Fruit fly (Drosophila melanogaster) whole organism, adult: Measurements from ENCODE around the gene CG33795.

Source experiments
- CG11617 ChIP-seq: fragments of 200-800 bp; sonication (Bioruptor generic); optimal IDR thresholded peaks from 2 replicates; lab custom pipeline; 2017; ENCODE audit warnings: mild to moderate bottlenecking, missing biosample characterization, missing genetic modification reagents, missing genetic modification characterization
- CG12768 ChIP-seq: fragments of 200-800 bp; sonication (Bioruptor generic); optimal IDR thresholded peaks from 2 replicates; lab custom pipeline; 2017; ENCODE audit warnings: missing biosample characterization, missing genetic modification characterization, mild to moderate bottlenecking, moderate library complexity, missing genetic modification reagents
- CG14711 ChIP-seq: fragments of 200-800 bp; sonication (Bioruptor generic); optimal IDR thresholded peaks from 2 replicates; lab custom pipeline; 2018; ENCODE audit warnings: missing biosample characterization, mild to moderate bottlenecking, missing genetic modification characterization, moderate library complexity
- CG1620 ChIP-seq: fragments of 200-800 bp; sonication (Bioruptor generic); optimal IDR thresholded peaks from 2 replicates; lab custom pipeline; 2016; ENCODE audit warnings: missing biosample characterization, missing genetic modification characterization
- CG33017 ChIP-seq: fragments of 200-800 bp; sonication (Bioruptor generic); optimal IDR thresholded peaks from 2 replicates; lab custom pipeline; 2018; ENCODE audit warnings: missing biosample characterization, mild to moderate bottlenecking, missing genetic modification characterization, moderate library complexity
- CG5204 ChIP-seq: fragments of 200-800 bp; sonication (Bioruptor generic); optimal IDR thresholded peaks from 2 replicates; lab custom pipeline; 2016; ENCODE audit warnings: missing biosample characterization, missing genetic modification characterization
- CG7045 ChIP-seq: fragments of 200-800 bp; sonication (Bioruptor generic); optimal IDR thresholded peaks from 2 replicates; lab custom pipeline; 2017; ENCODE audit warnings: missing biosample characterization, mild to moderate bottlenecking, missing genetic modification characterization
- CG7101 ChIP-seq: fragments of 200-800 bp; sonication (Bioruptor generic); optimal IDR thresholded peaks from 2 replicates; lab custom pipeline; 2018; ENCODE audit warnings: missing biosample characterization, mild to moderate bottlenecking, missing genetic modification characterization, moderate library complexity
- Clk ChIP-seq: fragments of 200-800 bp; sonication (Bioruptor generic); optimal IDR thresholded peaks from 2 replicates; lab custom pipeline; 2017; ENCODE audit warnings: missing biosample characterization, missing genetic modification characterization
- Crg-1 ChIP-seq: fragments of 200-800 bp; sonication (Bioruptor generic); optimal IDR thresholded peaks from 2 replicates; lab custom pipeline; 2016; ENCODE audit warnings: missing biosample characterization, missing genetic modification characterization
- Hr96 ChIP-seq: fragments of 200-800 bp; sonication (Bioruptor generic); optimal IDR thresholded peaks from 2 replicates; lab custom pipeline; 2016; ENCODE audit warnings: missing biosample characterization, missing genetic modification characterization
- Mnt ChIP-seq: fragments of 200-800 bp; sonication (Bioruptor generic); optimal IDR thresholded peaks from 2 replicates; lab custom pipeline; 2016; ENCODE audit warnings: missing biosample characterization, mild to moderate bottlenecking, missing genetic modification characterization
- bab1 ChIP-seq: fragments of 200-800 bp; sonication (Bioruptor generic); optimal IDR thresholded peaks from 3 replicates; lab custom pipeline; 2019; ENCODE audit warnings: missing biosample characterization, mild to moderate bottlenecking, missing genetic modification characterization, moderate library complexity
- cic ChIP-seq: fragments of 200-800 bp; sonication (Bioruptor generic); optimal IDR thresholded peaks from 2 replicates; lab custom pipeline; 2017; ENCODE audit warnings: missing biosample characterization, mild to moderate bottlenecking, missing genetic modification characterization, moderate library complexity
- cnc ChIP-seq, 2 experiments: fragments of >200 bp; optimal IDR thresholded peaks; 2 replicates each; lab custom pipeline; 2017
- kay ChIP-seq: fragments of 200-800 bp; sonication (Bioruptor generic); peaks from one replicate; lab custom pipeline; 2016; ENCODE audit warnings: missing biosample characterization, missing genetic modification characterization, borderline replicate concordance
- ovo ChIP-seq: fragments of 200-800 bp; sonication (Bioruptor generic); optimal IDR thresholded peaks from 2 replicates; lab custom pipeline; 2016; ENCODE audit warnings: missing biosample characterization, missing genetic modification characterization
- pad ChIP-seq: fragments of 200-800 bp; sonication (Bioruptor generic); optimal IDR thresholded peaks from 3 replicates; lab custom pipeline; 2017; ENCODE audit warnings: missing biosample characterization, missing genetic modification characterization, mild to moderate bottlenecking, moderate library complexity, missing genetic modification reagents
- tj ChIP-seq: fragments of 200-800 bp; sonication (Bioruptor generic); optimal IDR thresholded peaks from 3 replicates; lab custom pipeline; 2017; ENCODE audit warnings: missing biosample characterization, mild to moderate bottlenecking, missing genetic modification characterization, moderate library complexity
- toe ChIP-seq: fragments of 200-800 bp; sonication (Bioruptor generic); optimal IDR thresholded peaks from 2 replicates; lab custom pipeline; 2016; ENCODE audit warnings: missing biosample characterization, missing genetic modification characterization

CG33795 gene

dm6 chr3L:16196588-16197183 is 25.5 kb upstream of the CG33795 start:
- TF ChIP-seq tj (no peak), Clk (no peak), ovo (no peak), CG5204 (GFP tag; lab: Kevin White, UChicago) (no peak), CG1620 (GFP tag; lab: Kevin White, UChicago) (no peak)

- no peak for TF ChIP-seq ovo
Observed at dm6 chr3L:16195476-16195958, 24.3 kb upstream of the CG33795 start.

dm6 chr3L:16193851-16194709 is 22.9 kb upstream of the CG33795 start:
- TF ChIP-seq Hr96 (GFP tag; lab: Kevin White, UChicago) (peak; percentile 8), CG12768 (peak; percentile 26), Mnt (GFP tag; lab: Kevin White, UChicago) (peak; percentile 24), cnc (optimal IDR thresholded peaks at IDR 0.05; lab: Kevin White, UChicago) (no peak), cic (peak; percentile 49)

dm6 chr3L:16192561-16193355 is 21.6 kb upstream of the CG33795 start:
- no peak for TF ChIP-seq cnc (optimal IDR thresholded peaks at IDR 0.05; lab: Kevin White, UChicago)

dm6 chr3L:16190885-16191284 is 19.7 kb upstream of the CG33795 start:
- TF ChIP-seq Clk (no peak), ovo (peak; percentile 36), kay (peak; percentile 86), Hr96 (GFP tag; lab: Kevin White, UChicago) (peak; percentile 5), toe (GFP tag; lab: Kevin White, UChicago) (peak; percentile 11), CG1620 (GFP tag; lab: Kevin White, UChicago) (no peak), Mnt (GFP tag; lab: Kevin White, UChicago) (peak; percentile 41), CG7101 (tag; lab: Kevin White, UChicago) (peak; percentile 34), pad (peak; percentile 10), CG14711 (tag; lab: Kevin White, UChicago) (no peak), CG33017 (tag; lab: Kevin White, UChicago) (peak; percentile 14), cic (peak; percentile 26), tj (no peak), bab1 (GFP tag; lab: Kevin White, UChicago) (no peak), Crg-1 (GFP tag; lab: Kevin White, UChicago) (no peak), CG11617 (GFP tag; lab: Kevin White, UChicago) (peak; percentile 34), CG12768 (peak; percentile 67), cnc (optimal IDR thresholded peaks at IDR 0.05; lab: Kevin White, UChicago) (no peak), CG7045 (GFP tag; lab: Kevin White, UChicago) (peak; percentile 14), CG5204 (GFP tag; lab: Kevin White, UChicago) (no peak)

dm6 chr3L:16189925-16190231 is 18.7 kb upstream of the CG33795 start:
- TF ChIP-seq bab1 (GFP tag; lab: Kevin White, UChicago) (no peak), CG1620 (GFP tag; lab: Kevin White, UChicago) (no peak), Crg-1 (GFP tag; lab: Kevin White, UChicago) (no peak)

- no peak for TF ChIP-seq CG7101 (tag; lab: Kevin White, UChicago)
- TF ChIP-seq cic, result no peak
Observed at dm6 chr3L:16189058-16189924, 18.1 kb upstream of the CG33795 start.
